Worm (Caenorhabditis elegans) whole organism, young adult: ENCODE results near the gene mxl-1.

Experiments
- B0035.1 ChIP-seq: sonication (generic microtip); optimal IDR thresholded peaks from 2 replicates; lab custom pipeline; 2016; ENCODE audit warnings: missing genetic modification characterization, mild to moderate bottlenecking, missing compliant biosample characterization, missing genotype, missing genetic modification reagents
- B0336.3 ChIP-seq: fragments of 200-800 bp; sonication (Bioruptor generic); IDR thresholded peaks from 2 replicates; pipeline ENCODE4 v1.3.6; 2022; ENCODE audit warnings: missing genetic modification characterization, missing compliant biosample characterization
- C06A6.2 ChIP-seq: fragments of 200-800 bp; sonication (Bioruptor generic); conservative IDR thresholded peaks from 2 replicates; pipeline ENCODE4 v1.3.6; 2022; ENCODE audit warnings: missing genetic modification characterization, missing compliant biosample characterization
- F10E7.11 ChIP-seq: sonication (generic microtip); optimal IDR thresholded peaks from 2 replicates; lab custom pipeline; 2017; ENCODE audit warnings: mild to moderate bottlenecking, missing genetic modification characterization, moderate library complexity, missing compliant biosample characterization
- F57A8.1 ChIP-seq: fragments of 200-800 bp; sonication (Bioruptor generic); optimal IDR thresholded peaks from 2 replicates; lab custom pipeline; 2018; ENCODE audit warnings: mild to moderate bottlenecking, missing genetic modification characterization, moderate library complexity, missing compliant biosample characterization
- T07F8.4 ChIP-seq: sonication (generic microtip); optimal IDR thresholded peaks from 2 replicates; lab custom pipeline; 2016; ENCODE audit warnings: mild to moderate bottlenecking, missing genetic modification characterization, moderate library complexity, missing compliant biosample characterization
- Y53G8AR.9 ChIP-seq: fragments of 200-800 bp; sonication (Bioruptor generic); conservative IDR thresholded peaks from 2 replicates; pipeline ENCODE4 v1.3.6; 2022; ENCODE audit warnings: missing genetic modification reagents, missing genetic modification characterization, missing compliant biosample characterization
- Y56A3A.18 ChIP-seq: fragments of 200-800 bp; sonication (Bioruptor generic); IDR thresholded peaks from 2 replicates; pipeline ENCODE4 v1.3.6; 2022; ENCODE audit warnings: missing genetic modification reagents, missing genetic modification characterization, missing compliant biosample characterization
- Y67H2A.10 ChIP-seq: fragments of 200-800 bp; sonication (Bioruptor generic); conservative IDR thresholded peaks from 2 replicates; pipeline ENCODE4 v1.3.6; 2022; ENCODE audit warnings: missing genetic modification reagents, missing genetic modification characterization, missing compliant biosample characterization
- Y95B8A.8 ChIP-seq: fragments of 200-800 bp; sonication (Bioruptor generic); IDR thresholded peaks from 2 replicates; pipeline ENCODE4 v1.3.6; 2022; ENCODE audit warnings: missing genetic modification reagents, missing genetic modification characterization, missing compliant biosample characterization
- attf-5 ChIP-seq: fragments of 200-800 bp; sonication (Bioruptor generic); optimal IDR thresholded peaks from 2 replicates; lab custom pipeline; 2018; ENCODE audit warnings: mild to moderate bottlenecking, missing genetic modification characterization, missing compliant biosample characterization
- bed-2 ChIP-seq: fragments of 200-800 bp; sonication (Bioruptor generic); IDR thresholded peaks from 2 replicates; pipeline ENCODE4 v1.3.6; 2022; ENCODE audit warnings: missing genetic modification reagents, missing genetic modification characterization, missing compliant biosample characterization
- ceh-27 ChIP-seq: fragments of 200-800 bp; sonication (Bioruptor generic); optimal IDR thresholded peaks from 2 replicates; lab custom pipeline; 2018; ENCODE audit warnings: mild to moderate bottlenecking, missing genetic modification characterization, moderate library complexity, missing compliant biosample characterization
- ceh-40 ChIP-seq: fragments of 200-800 bp; sonication (Bioruptor generic); IDR thresholded peaks from 2 replicates; pipeline ENCODE4 v1.3.6; 2022; ENCODE audit warnings: missing genetic modification characterization, missing compliant biosample characterization
- ceh-79 ChIP-seq: sonication (generic microtip); optimal IDR thresholded peaks from 2 replicates; lab custom pipeline; 2017; ENCODE audit warnings: mild to moderate bottlenecking, missing genetic modification characterization, missing compliant biosample characterization
- ceh-91 ChIP-seq: fragments of 200-800 bp; sonication (Bioruptor generic); IDR thresholded peaks from 2 replicates; pipeline ENCODE4 v1.3.6; 2022; ENCODE audit warnings: missing genetic modification reagents, missing genetic modification characterization, missing compliant biosample characterization
- chd-7 ChIP-seq: sonication (generic microtip); optimal IDR thresholded peaks from 2 replicates; lab custom pipeline; 2016; ENCODE audit warnings: mild to moderate bottlenecking, missing genetic modification characterization, moderate library complexity, missing compliant biosample characterization
- egl-44 ChIP-seq: fragments of 200-800 bp; sonication (Bioruptor generic); IDR thresholded peaks from 2 replicates; pipeline ENCODE4 v1.3.6; 2022; ENCODE audit warnings: missing genetic modification reagents, missing genetic modification characterization, missing compliant biosample characterization
- egrh-3 ChIP-seq: fragments of 200-800 bp; sonication (Bioruptor generic); IDR thresholded peaks from 2 replicates; pipeline ENCODE4 v1.3.6; 2022; ENCODE audit warnings: missing genetic modification reagents, missing genetic modification characterization, missing compliant biosample characterization
- fkh-3 ChIP-seq: sonication (generic microtip); optimal IDR thresholded peaks from 2 replicates; lab custom pipeline; 2016; ENCODE audit warnings: mild to moderate bottlenecking, missing genetic modification characterization, missing compliant biosample characterization
- hlh-12 ChIP-seq: sonication (generic microtip); optimal IDR thresholded peaks from 2 replicates; lab custom pipeline; 2016; ENCODE audit warnings: missing genetic modification characterization, missing compliant biosample characterization
- hlh-26 ChIP-seq: fragments of 200-800 bp; sonication (Bioruptor generic); conservative IDR thresholded peaks from 2 replicates; pipeline ENCODE4 v1.3.6; 2022; ENCODE audit warnings: missing genetic modification reagents, missing genetic modification characterization, missing compliant biosample characterization
- hmg-1.2 ChIP-seq: fragments of 200-800 bp; sonication (Bioruptor generic); IDR thresholded peaks from 2 replicates; pipeline ENCODE4 v1.3.6; 2022; ENCODE audit warnings: missing genetic modification reagents, missing genetic modification characterization, missing compliant biosample characterization
- hsf-1 ChIP-seq: fragments of 200-800 bp; sonication (Bioruptor generic); IDR thresholded peaks from 2 replicates; pipeline ENCODE4 v1.3.6; 2022; ENCODE audit warnings: missing genetic modification reagents, missing genetic modification characterization, missing compliant biosample characterization
- let-526 ChIP-seq: fragments of 200-800 bp; sonication (Bioruptor generic); IDR thresholded peaks from 2 replicates; pipeline ENCODE4 v1.3.6; 2022; ENCODE audit warnings: missing genetic modification reagents, missing genetic modification characterization, missing compliant biosample characterization
- let-607 ChIP-seq, 2 experiments: fragments of 200-800 bp in 1 of 2; sonication (Bioruptor generic) in 1 of 2; sonication (generic microtip) in 1 of 2; optimal IDR thresholded peaks; 2 replicates each; lab custom pipeline; 2016 to 2018; ENCODE audit warnings: mild to moderate bottlenecking in 2 of 2, missing compliant biosample characterization in 2 of 2, missing genetic modification characterization in 2 of 2, moderate library complexity in 2 of 2, missing genotype in 1 of 2
- lin-54 ChIP-seq: fragments of 200-800 bp; sonication (Bioruptor generic); optimal IDR thresholded peaks from 2 replicates; lab custom pipeline; 2018; ENCODE audit warnings: mild to moderate bottlenecking, missing genetic modification characterization, missing compliant biosample characterization
- lir-1 ChIP-seq: fragments of 200-800 bp; sonication (Bioruptor generic); conservative IDR thresholded peaks from 2 replicates; pipeline ENCODE4 v1.3.6; 2022; ENCODE audit warnings: missing genetic modification reagents, missing genetic modification characterization, missing compliant biosample characterization
- madf-10 ChIP-seq: sonication (generic microtip); optimal IDR thresholded peaks from 2 replicates; lab custom pipeline; 2016; ENCODE audit warnings: mild to moderate bottlenecking, missing genetic modification characterization, missing compliant biosample characterization
- madf-3 ChIP-seq: fragments of 200-800 bp; sonication (Bioruptor generic); IDR thresholded peaks from 2 replicates; pipeline ENCODE4 v1.3.6; 2022; ENCODE audit warnings: missing genetic modification reagents, missing genetic modification characterization, missing compliant biosample characterization
- madf-6 ChIP-seq: fragments of 200-800 bp; sonication (Bioruptor generic); IDR thresholded peaks from 2 replicates; pipeline ENCODE4 v1.3.6; 2022; ENCODE audit warnings: missing genetic modification reagents, missing genetic modification characterization, missing compliant biosample characterization
- nfya-1 ChIP-seq: sonication (generic microtip); optimal IDR thresholded peaks from 2 replicates; lab custom pipeline; 2017; ENCODE audit warnings: antibody characterized with exemption, missing compliant biosample characterization, missing genetic modification characterization, borderline replicate concordance; ENCODE audit not compliant: insufficient read depth
- nfya-2 ChIP-seq: fragments of 200-800 bp; sonication (Bioruptor generic); IDR thresholded peaks from 2 replicates; pipeline ENCODE4 v1.3.6; 2022; ENCODE audit warnings: missing genetic modification reagents, missing genetic modification characterization, missing compliant biosample characterization
- rcor-1 ChIP-seq: fragments of 200-800 bp; sonication (Bioruptor generic); IDR thresholded peaks from 2 replicates; pipeline ENCODE4 v1.3.6; 2022; ENCODE audit warnings: missing genetic modification reagents, missing genetic modification characterization, missing compliant biosample characterization
- sea-2 ChIP-seq: fragments of 200-800 bp; sonication (Bioruptor generic); IDR thresholded peaks from 2 replicates; pipeline ENCODE4 v1.3.6; 2022; ENCODE audit warnings: missing genetic modification characterization, missing compliant biosample characterization
- snpc-1.1 ChIP-seq: sonication (generic microtip); optimal IDR thresholded peaks from 2 replicates; lab custom pipeline; 2017; ENCODE audit warnings: missing genetic modification characterization, mild to moderate bottlenecking, missing compliant biosample characterization, antibody characterized with exemption, moderate library complexity, missing genotype, missing genetic modification reagents; ENCODE audit not compliant: insufficient read depth
- snpc-4 ChIP-seq, 5 experiments: fragments of 150-350 bp in 1 of 5; sonication (generic microtip) in 4 of 5; optimal IDR thresholded peaks; 2 replicates each; lab custom pipeline; 2014 to 2018; ENCODE audit warnings: missing genetic modification characterization in 5 of 5, missing biosample characterization in 3 of 5, antibody characterized with exemption in 2 of 5, mild to moderate bottlenecking in 2 of 5, missing compliant biosample characterization in 2 of 5, missing genotype in 2 of 5, moderate library complexity in 2 of 5, missing genetic modification reagents in 1 of 5
- tbx-9 ChIP-seq: sonication (generic microtip); optimal IDR thresholded peaks from 2 replicates; lab custom pipeline; 2016; ENCODE audit warnings: borderline replicate concordance, missing genetic modification characterization, inconsistent platforms, missing compliant biosample characterization
- tlf-1 ChIP-seq: fragments of 200-800 bp; sonication (Bioruptor generic); optimal IDR thresholded peaks from 2 replicates; lab custom pipeline; 2018; ENCODE audit warnings: mild to moderate bottlenecking, missing genetic modification characterization, missing compliant biosample characterization
- ztf-18 ChIP-seq: sonication (generic microtip); optimal IDR thresholded peaks from 2 replicates; lab custom pipeline; 2016; ENCODE audit warnings: missing genotype, mild to moderate bottlenecking, missing genetic modification characterization, missing compliant biosample characterization
- ztf-25 ChIP-seq: fragments of 200-800 bp; sonication (Bioruptor generic); IDR thresholded peaks from 2 replicates; pipeline ENCODE4 v1.3.6; 2022; ENCODE audit warnings: missing genetic modification reagents, missing genetic modification characterization, missing compliant biosample characterization
- ztf-28 ChIP-seq: fragments of 200-800 bp; sonication (Bioruptor generic); IDR thresholded peaks from 2 replicates; pipeline ENCODE4 v1.3.6; 2022; ENCODE audit warnings: missing genetic modification reagents, missing genetic modification characterization, missing compliant biosample characterization

The mxl-1 gene

ce11 chrV:11228653-11229173, 15.9 kb upstream of the mxl-1 start, which contains the start of gene pqn-70 (continued):
- TF ChIP-seq madf-10 (tag; lab: Kevin White, UChicago) (peak; percentile 76), T07F8.4 (tag; lab: Kevin White, UChicago) (no peak), lin-54 (GFP tag; lab: Kevin White, UChicago) (peak; percentile 57), rcor-1 (GFP tag; lab: Robert Waterston, UW) (peak; percentile 14; the same call in 1 of the 2 replicates), Y53G8AR.9 (GFP tag; lab: Robert Waterston, UW) (no peak), F10E7.11 (tag; lab: Kevin White, UChicago) (no peak), C06A6.2 (GFP tag; lab: Robert Waterston, UW) (0 out of 2 replicates have a peak, but pooled peaks have one; percentile 22), chd-7 (tag; lab: Kevin White, UChicago) (peak; percentile 29), bed-2 (GFP tag; lab: Robert Waterston, UW) (no peak), ceh-27 (GFP tag; lab: Kevin White, UChicago) (peak; percentile 82), ztf-18 (tag; lab: Kevin White, UChicago) (peak; percentile 47), B0035.1 (tag; lab: Kevin White, UChicago) (peak; percentile 33), let-526 (GFP tag; lab: Robert Waterston, UW) (0 out of 2 replicates have a peak, but pooled peaks have one; percentile 53), Y95B8A.8 (GFP tag; lab: Robert Waterston, UW) (0 out of 2 replicates have a peak, but pooled peaks have one; percentile 7), attf-5 (GFP tag; lab: Kevin White, UChicago) (peak; percentile 81), lir-1 (GFP tag; lab: Robert Waterston, UW) (peak; percentile 45; the same call in 1 of the 2 replicates), egrh-3 (GFP tag; lab: Robert Waterston, UW) (peak; percentile 58), ceh-91 (GFP tag; lab: Robert Waterston, UW) (no peak)

ce11 chrV:11231177-11231576, 13.5 kb upstream of the mxl-1 start:
- no peak for TF ChIP-seq egrh-3 (GFP tag; lab: Robert Waterston, UW)
- no peak for TF ChIP-seq sea-2 (GFP tag; lab: Robert Waterston, UW)
- TF ChIP-seq Y67H2A.10 (GFP tag; lab: Robert Waterston, UW) = no peak
- no peak for TF ChIP-seq F57A8.1 (GFP tag; lab: Kevin White, UChicago)
- no peak for TF ChIP-seq fkh-3 (tag; lab: Kevin White, UChicago)
- TF ChIP-seq let-607 (tag; optimal IDR thresholded peaks at IDR 0.05; lab: Kevin White, UChicago) = no peak
- TF ChIP-seq ceh-79 (tag; lab: Kevin White, UChicago) = no peak
- no peak for TF ChIP-seq attf-5 (GFP tag; lab: Kevin White, UChicago)
- TF ChIP-seq hmg-1.2 = no peak
- TF ChIP-seq Y56A3A.18 (GFP tag; lab: Robert Waterston, UW) = no peak
- no peak for TF ChIP-seq tbx-9

ce11 chrV:11234350-11234749, 10.3 kb upstream of the mxl-1 start, which contains the start of gene T19B10.5:
Gene T19B10.5, plus strand, starts transcription at chrV:11234650.
- TF ChIP-seq hsf-1 (GFP tag; lab: Robert Waterston, UW) (no peak), madf-3 (GFP tag; lab: Robert Waterston, UW) (no peak), Y56A3A.18 (GFP tag; lab: Robert Waterston, UW) (no peak), ztf-28 (no peak), B0336.3 (GFP tag; lab: Robert Waterston, UW) (no peak), tlf-1 (no peak), madf-10 (tag; lab: Kevin White, UChicago) (no peak), snpc-4 (GFP tag; optimal IDR thresholded peaks at IDR 0.05; lab: Kevin White, UChicago) (no peak), snpc-4 (tag; optimal IDR thresholded peaks at IDR 0.05; lab: Kevin White, UChicago) (no peak), egl-44 (GFP tag; lab: Robert Waterston, UW) (no peak), hlh-26 (GFP tag; lab: Robert Waterston, UW) (no peak), attf-5 (GFP tag; lab: Kevin White, UChicago) (no peak), nfya-2 (GFP tag; lab: Robert Waterston, UW) (no peak), ceh-40 (GFP tag; lab: Robert Waterston, UW) (no peak), ztf-25 (GFP tag; lab: Robert Waterston, UW) (no peak), madf-6 (no peak), snpc-1.1 (tag; lab: Kevin White, UChicago) (no peak), hlh-12 (no peak), nfya-1 (tag; lab: Kevin White, UChicago) (no peak)
